Worm (Caenorhabditis elegans) whole organism, L4/young adult: ENCODE data around the gene Y45F10C.4.

Experiments
- dao-5 ChIP-seq: sonication (generic microtip); optimal IDR thresholded peaks from 2 replicates; lab custom pipeline; 2016; ENCODE audit warnings: missing genotype, missing genetic modification characterization, moderate library complexity, missing compliant biosample characterization
- him-1 ChIP-seq: sonication (generic microtip); optimal IDR thresholded peaks from 2 replicates; lab custom pipeline; 2016; ENCODE audit warnings: missing genotype, missing genetic modification reagents, missing genetic modification characterization, missing compliant biosample characterization

ce11 chrIV:13682733-13683132, 18.7 kb upstream of the Y45F10C.4 start:
- TF ChIP-seq him-1 (tag; lab: Kevin White, UChicago) = no peak
- no peak for TF ChIP-seq dao-5 (tag; lab: Kevin White, UChicago)
